Fruit fly (Drosophila melanogaster): ENCODE measurements around the gene MED30.

- TF ChIP-seq psq (GFP tag; optimal IDR thresholded peaks at IDR 0.05) (no peak), Abd-B (GFP tag; optimal IDR thresholded peaks at IDR 0.05) (no peak), br (GFP tag; optimal IDR thresholded peaks at IDR 0.05) (peak; percentile 24)
These were observed 17.5 kb downstream of the MED30 start for dm6 chr3L:636434-636833.
